Worm (Caenorhabditis elegans) whole organism, early embryonic: Measurements from ENCODE around the gene dkc-1.

Source experiments
- ama-1 ChIP-seq: fragments of 150-350 bp; optimal IDR thresholded peaks from 2 replicates; lab custom pipeline; 2014
- ceh-13 ChIP-seq: fragments of 200-800 bp; sonication (Bioruptor generic); optimal IDR thresholded peaks from 2 replicates; lab custom pipeline; 2018; ENCODE audit warnings: mild to moderate bottlenecking, missing genetic modification characterization, missing compliant biosample characterization
- hmbx-1 ChIP-seq: sonication (generic microtip); optimal IDR thresholded peaks from 2 replicates; lab custom pipeline; 2016; ENCODE audit warnings: mild to moderate bottlenecking, missing genetic modification characterization, missing compliant biosample characterization
- hnd-1 ChIP-seq: sonication (generic microtip); optimal IDR thresholded peaks from 2 replicates; lab custom pipeline; 2016; ENCODE audit warnings: missing genetic modification characterization, missing compliant biosample characterization
- pes-1 ChIP-seq: fragments of 200-800 bp; sonication (Bioruptor generic); IDR thresholded peaks from 2 replicates; pipeline ENCODE4 v1.3.6; 2022; ENCODE audit warnings: missing genetic modification reagents, missing genetic modification characterization, missing compliant biosample characterization
- scrt-1 ChIP-seq: fragments of 200-800 bp; sonication (Bioruptor generic); IDR thresholded peaks from 2 replicates; pipeline ENCODE4 v1.3.6; 2022; ENCODE audit warnings: missing genetic modification characterization, missing compliant biosample characterization
- sea-1 ChIP-seq: fragments of 200-800 bp; sonication (Bioruptor generic); conservative IDR thresholded peaks from 2 replicates; pipeline ENCODE4 v1.3.6; 2022; ENCODE audit warnings: missing genetic modification characterization, missing compliant biosample characterization
- tbx-11 ChIP-seq: fragments of 200-800 bp; sonication (Bioruptor generic); IDR thresholded peaks from 2 replicates; pipeline ENCODE4 v1.3.6; 2022; ENCODE audit warnings: missing genetic modification characterization, missing compliant biosample characterization

ce11 chrIII:10739455-10739854 lies 8.8 kb upstream of the dkc-1 start, which contains the start of gene smap-1:
- TF ChIP-seq hnd-1 (tag; lab: Kevin White, UChicago), result no peak
- TF ChIP-seq tbx-11, result no peak
- no peak for TF ChIP-seq scrt-1 (GFP tag; lab: Robert Waterston, UW)
- no peak for TF ChIP-seq ceh-13 (GFP tag; lab: Kevin White, UChicago)
- TF ChIP-seq ama-1 (lab: Kevin White, UChicago), result no peak
- TF ChIP-seq hmbx-1 (tag; lab: Kevin White, UChicago), result no peak
- TF ChIP-seq pes-1 (GFP tag; lab: Robert Waterston, UW), result no peak
- TF ChIP-seq sea-1 (GFP tag; lab: Robert Waterston, UW), result no peak
